Worm (Caenorhabditis elegans): ENCODE results near the gene C15H11.13.
A peak's percentile ranks its signal among the peaks of the same experiment; 100 is the strongest.

C15H11.13 gene

DNA sequence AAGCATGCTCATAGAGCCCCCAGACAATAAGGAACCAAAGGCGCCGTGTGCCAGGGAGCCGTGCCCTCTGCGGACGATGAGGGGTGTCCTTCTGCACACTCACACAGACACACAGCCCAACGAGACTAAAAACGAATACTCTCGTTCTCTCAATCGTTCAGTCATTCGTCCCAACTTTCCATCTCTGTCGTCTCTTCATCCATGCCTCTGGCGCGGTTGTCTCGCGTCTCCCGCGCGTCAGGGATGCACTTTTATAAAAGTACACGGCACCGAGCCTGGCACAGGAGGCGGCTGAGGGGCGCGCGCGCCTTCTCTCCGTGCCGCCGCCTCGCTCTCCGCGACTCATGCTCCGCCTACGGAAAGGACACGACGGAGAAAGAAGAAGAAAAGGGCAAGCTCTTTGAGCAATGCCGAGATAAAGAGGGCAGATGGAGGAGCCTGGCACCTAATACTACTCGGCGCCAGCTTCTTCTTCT lies 28.3 kb upstream of the C15H11.13 start:
- no peak for TF ChIP-seq nhr-12 (tag; optimal IDR thresholded peaks at IDR 0.05)
- no peak for TF ChIP-seq eor-1 (tag; optimal IDR thresholded peaks at IDR 0.05)
- TF ChIP-seq nhr-23 (tag; optimal IDR thresholded peaks at IDR 0.05): peak; percentile 90
- TF ChIP-seq ceh-82 (tag; optimal IDR thresholded peaks at IDR 0.05): peak; percentile 72
- peak; percentile 52 for TF ChIP-seq R02D3.7 (tag; optimal IDR thresholded peaks at IDR 0.05)
- TF ChIP-seq jun-1 (tag; optimal IDR thresholded peaks at IDR 0.05): peak; percentile 15
- peak; percentile 44 for TF ChIP-seq snpc-4 (tag; optimal IDR thresholded peaks at IDR 0.05)
- TF ChIP-seq ceh-28 (tag; optimal IDR thresholded peaks at IDR 0.05): peak; percentile 72
- TF ChIP-seq ZK546.5 (tag; optimal IDR thresholded peaks at IDR 0.05): no peak
- no peak for TF ChIP-seq ama-1 (optimal IDR thresholded peaks at IDR 0.05)
- peak; percentile 85 for TF ChIP-seq unc-62 (GFP tag; optimal IDR thresholded peaks at IDR 0.05)
- TF ChIP-seq tbx-2 (tag; optimal IDR thresholded peaks at IDR 0.05): peak; percentile 88
- no peak for TF ChIP-seq ceh-16 (tag; optimal IDR thresholded peaks at IDR 0.05)
- TF ChIP-seq mml-1 (tag; optimal IDR thresholded peaks at IDR 0.05): no peak
- TF ChIP-seq aly-2 (tag; optimal IDR thresholded peaks at IDR 0.05): no peak
- peak; percentile 63 for TF ChIP-seq fkh-2 (tag; optimal IDR thresholded peaks at IDR 0.05)
- peak; percentile 65 for TF ChIP-seq zag-1 (tag; optimal IDR thresholded peaks at IDR 0.05)
- peak; percentile 32 for TF ChIP-seq elt-2 (tag; optimal IDR thresholded peaks at IDR 0.05)
- peak; percentile 38 for TF ChIP-seq ztf-11 (tag; optimal IDR thresholded peaks at IDR 0.05)
- TF ChIP-seq nhr-237 (tag; optimal IDR thresholded peaks at IDR 0.05): no peak
- no peak for TF ChIP-seq ceh-9 (tag; optimal IDR thresholded peaks at IDR 0.05)
- no peak for TF ChIP-seq nhr-76 (tag; optimal IDR thresholded peaks at IDR 0.05)
- peak; percentile 82 for TF ChIP-seq fos-1 (tag; optimal IDR thresholded peaks at IDR 0.05)
- no peak for TF ChIP-seq pha-4 (tag; optimal IDR thresholded peaks at IDR 0.05)
- peak; percentile 63 for TF ChIP-seq skn-1 (tag; optimal IDR thresholded peaks at IDR 0.05)
- TF ChIP-seq hmg-11 (tag; optimal IDR thresholded peaks at IDR 0.05): peak; percentile 83
- peak; percentile 77 for TF ChIP-seq nhr-25 (tag; optimal IDR thresholded peaks at IDR 0.05)
- peak; percentile 70 for TF ChIP-seq mdl-1 (tag; optimal IDR thresholded peaks at IDR 0.05)
- no peak for TF ChIP-seq nhr-77 (tag; optimal IDR thresholded peaks at IDR 0.05)
- no peak for TF ChIP-seq unc-39 (tag; optimal IDR thresholded peaks at IDR 0.05)
- peak; percentile 99 for TF ChIP-seq daf-12 (tag; optimal IDR thresholded peaks at IDR 0.05)
- TF ChIP-seq egl-5 (tag; optimal IDR thresholded peaks at IDR 0.05): no peak
- TF ChIP-seq elt-1 (tag; optimal IDR thresholded peaks at IDR 0.05): peak; percentile 22
- no peak for TF ChIP-seq nhr-28 (tag; optimal IDR thresholded peaks at IDR 0.05)
- no peak for TF ChIP-seq sea-2 (GFP tag; optimal IDR thresholded peaks at IDR 0.05)
- peak; percentile 74 for TF ChIP-seq nhr-43 (tag; optimal IDR thresholded peaks at IDR 0.05; ENCODE audit: poor library complexity, severe bottlenecking)
- TF ChIP-seq nhr-67 (tag; optimal IDR thresholded peaks at IDR 0.05): no peak
- no peak for TF ChIP-seq elt-3 (tag; optimal IDR thresholded peaks at IDR 0.05)
- TF ChIP-seq lin-39 (tag; optimal IDR thresholded peaks at IDR 0.05): peak; percentile 82
- no peak for TF ChIP-seq ztf-4 (tag; optimal IDR thresholded peaks at IDR 0.05)
- TF ChIP-seq egl-27 (tag; optimal IDR thresholded peaks at IDR 0.05): no peak
- peak; percentile 24 for TF ChIP-seq lin-15B (tag; optimal IDR thresholded peaks at IDR 0.05)
- TF ChIP-seq fkh-10 (GFP tag; optimal IDR thresholded peaks at IDR 0.05): no peak
- TF ChIP-seq pqm-1 (tag; optimal IDR thresholded peaks at IDR 0.05): peak; percentile 39
- peak; percentile 95 for TF ChIP-seq nfya-1 (tag; optimal IDR thresholded peaks at IDR 0.05; ENCODE audit: insufficient read depth)
- TF ChIP-seq lsy-12 (tag; optimal IDR thresholded peaks at IDR 0.05): peak; percentile 86
- no peak for TF ChIP-seq nhr-11 (tag; optimal IDR thresholded peaks at IDR 0.05)

All from whole organism, L3 larva.